Worm (Caenorhabditis elegans): ENCODE measurements around the gene eri-9.

- TF ChIP-seq ztf-29 (GFP tag; IDR thresholded peaks at IDR 0.05) (no peak), flt-1 (GFP tag; IDR thresholded peaks at IDR 0.05) (no peak), klf-2 (GFP tag; conservative IDR thresholded peaks at IDR 0.05) (no peak), med-1 (GFP tag; optimal IDR thresholded peaks at IDR 0.05; ENCODE audit: insufficient read depth) (no peak), ztf-23 (GFP tag; IDR thresholded peaks at IDR 0.05) (no peak), T22C8.4 (GFP tag; IDR thresholded peaks at IDR 0.05) (no peak), tab-1 (GFP tag; IDR thresholded peaks at IDR 0.05) (no peak)
Measured at ce11 chrIII:4932203-4932699, at the start of gene eri-9, which contains the start of gene C26E6.12.

All from whole organism, midembryonic.